Worm (Caenorhabditis elegans): ENCODE data around the gene C55A6.12.

Gene C55A6.12

ce11 chrV:11532535-11532853 lies 29.6 kb upstream of the C55A6.12 start:
- 0 out of 2 replicates have a peak, but pooled peaks have one; percentile 7 for TF ChIP-seq C06A6.2 (GFP tag; conservative IDR thresholded peaks at IDR 0.05)
- peak; percentile 49 for TF ChIP-seq nhr-80 (tag; optimal IDR thresholded peaks at IDR 0.05)
- no peak for TF ChIP-seq attf-3 (GFP tag; conservative IDR thresholded peaks at IDR 0.05)
- peak; percentile 23 for TF ChIP-seq attf-5 (GFP tag; optimal IDR thresholded peaks at IDR 0.05)
- no peak for TF ChIP-seq lin-26 (GFP tag; IDR thresholded peaks at IDR 0.05)
- TF ChIP-seq mel-28 (tag; optimal IDR thresholded peaks at IDR 0.05; ENCODE audit: borderline replicate concordance) = no peak
- no peak for TF ChIP-seq cebp-1 (GFP tag; IDR thresholded peaks at IDR 0.05)
- peak; percentile 22 for TF ChIP-seq cebp-1 (tag; optimal IDR thresholded peaks at IDR 0.05)
- 0 out of 2 replicates have a peak, but pooled peaks have one; percentile 2 for TF ChIP-seq Y53G8AR.9 (GFP tag; conservative IDR thresholded peaks at IDR 0.05)
- TF ChIP-seq ama-1 (optimal IDR thresholded peaks at IDR 0.05) = peak; percentile 52
- TF ChIP-seq ama-1 (GFP tag; optimal IDR thresholded peaks at IDR 0.05) = no peak

- TF ChIP-seq attf-6 (GFP tag; IDR thresholded peaks at IDR 0.05) = no peak
- TF ChIP-seq mel-28 (tag; optimal IDR thresholded peaks at IDR 0.05; ENCODE audit: borderline replicate concordance) = no peak
- no peak for TF ChIP-seq rpc-1 (optimal IDR thresholded peaks at IDR 0.05)
- TF ChIP-seq rpc-1 (tag; optimal IDR thresholded peaks at IDR 0.05) = no peak
- TF ChIP-seq chd-7 (tag; optimal IDR thresholded peaks at IDR 0.05) = peak; percentile 69
- peak; percentile 65 for TF ChIP-seq unc-62 (GFP tag; optimal IDR thresholded peaks at IDR 0.05)
- peak; percentile 20 for TF ChIP-seq gei-17 (GFP tag; optimal IDR thresholded peaks at IDR 0.05)
- TF ChIP-seq mes-4 (tag; optimal IDR thresholded peaks at IDR 0.05) = no peak
- TF ChIP-seq ceh-40 (GFP tag; IDR thresholded peaks at IDR 0.05) = no peak
- 0 out of 2 replicates have a peak, but pooled peaks have one; percentile 50 for TF ChIP-seq pbrm-1 (GFP tag; IDR thresholded peaks at IDR 0.05)
- 0 out of 2 replicates have a peak, but pooled peaks have one; percentile 8 for TF ChIP-seq K11D2.4 (GFP tag; IDR thresholded peaks at IDR 0.05)
- TF ChIP-seq athp-1 (tag; optimal IDR thresholded peaks at IDR 0.05) = no peak
- peak; percentile 32 for TF ChIP-seq ceh-27 (GFP tag; optimal IDR thresholded peaks at IDR 0.05)
- peak; percentile 26; the same call in 1 of the 2 replicates for TF ChIP-seq let-526 (GFP tag; IDR thresholded peaks at IDR 0.05)
- TF ChIP-seq xnd-1 (tag; optimal IDR thresholded peaks at IDR 0.05) = no peak
- peak; percentile 55 for TF ChIP-seq madf-10 (tag; optimal IDR thresholded peaks at IDR 0.05)
- TF ChIP-seq egl-44 (GFP tag; IDR thresholded peaks at IDR 0.05) = 0 out of 2 replicates have a peak, but pooled peaks have one; percentile 57
- no peak for TF ChIP-seq dpl-1 (GFP tag; optimal IDR thresholded peaks at IDR 0.05)
- peak; percentile 88 for TF ChIP-seq somi-1 (GFP tag; optimal IDR thresholded peaks at IDR 0.05)
- no peak for TF ChIP-seq F33H1.4 (GFP tag; IDR thresholded peaks at IDR 0.05)
- no peak for TF ChIP-seq rcor-1 (GFP tag; IDR thresholded peaks at IDR 0.05)
- peak; percentile 28 for TF ChIP-seq ets-4 (GFP tag; optimal IDR thresholded peaks at IDR 0.05)
- 0 out of 2 replicates have a peak, but pooled peaks have one; percentile 23 for TF ChIP-seq madf-3 (GFP tag; IDR thresholded peaks at IDR 0.05)
- TF ChIP-seq nhr-179 (tag; optimal IDR thresholded peaks at IDR 0.05) = no peak
- no peak for TF ChIP-seq cebp-1 (GFP tag; IDR thresholded peaks at IDR 0.05)
- TF ChIP-seq cebp-1 (tag; optimal IDR thresholded peaks at IDR 0.05) = peak; percentile 77
- TF ChIP-seq ceh-91 (GFP tag; IDR thresholded peaks at IDR 0.05) = no peak
- TF ChIP-seq ama-1 (optimal IDR thresholded peaks at IDR 0.05) = no peak
- no peak for TF ChIP-seq ama-1 (GFP tag; optimal IDR thresholded peaks at IDR 0.05)
- no peak for TF ChIP-seq mxl-1 (tag; optimal IDR thresholded peaks at IDR 0.05)
- TF ChIP-seq B0336.3 (GFP tag; IDR thresholded peaks at IDR 0.05) = peak; percentile 78
- 0 out of 2 replicates have a peak, but pooled peaks have one; percentile 52 for TF ChIP-seq C06A6.2 (GFP tag; conservative IDR thresholded peaks at IDR 0.05)
- 0 out of 2 replicates have a peak, but pooled peaks have one; percentile 49 for TF ChIP-seq lin-26 (GFP tag; IDR thresholded peaks at IDR 0.05)
- TF ChIP-seq B0035.1 (tag; optimal IDR thresholded peaks at IDR 0.05) = no peak
- no peak for TF ChIP-seq F10E7.11 (tag; optimal IDR thresholded peaks at IDR 0.05)
- peak; percentile 42 for TF ChIP-seq tlf-1 (GFP tag; optimal IDR thresholded peaks at IDR 0.05)
- no peak for TF ChIP-seq lir-1 (GFP tag; conservative IDR thresholded peaks at IDR 0.05)
- TF ChIP-seq repo-1 (tag; optimal IDR thresholded peaks at IDR 0.05) = peak; percentile 59
- TF ChIP-seq F37B4.10 (GFP tag; IDR thresholded peaks at IDR 0.05) = no peak
- no peak for TF ChIP-seq madf-6 (GFP tag; IDR thresholded peaks at IDR 0.05)
- TF ChIP-seq attf-5 (GFP tag; optimal IDR thresholded peaks at IDR 0.05) = peak; percentile 79
- TF ChIP-seq ztf-3 (GFP tag; optimal IDR thresholded peaks at IDR 0.05) = peak; percentile 34
- TF ChIP-seq lsy-27 (tag; optimal IDR thresholded peaks at IDR 0.05; ENCODE audit: borderline replicate concordance, insufficient read depth) = no peak
These were observed 29.1 kb upstream of the C55A6.12 start for ce11 chrV:11531831-11532534.

Measured in whole organism, young adult.